Worm (Caenorhabditis elegans): Measurements from ENCODE around the gene ceh-58.

The ceh-58 gene

ce11 chrII:10379546-10379945, 10.1 kb upstream of the ceh-58 start:
- TF ChIP-seq flt-1 (GFP tag; IDR thresholded peaks at IDR 0.05) (no peak), hmbx-1 (tag; optimal IDR thresholded peaks at IDR 0.05) (no peak), scrt-1 (GFP tag; IDR thresholded peaks at IDR 0.05) (no peak), pes-1 (GFP tag; IDR thresholded peaks at IDR 0.05) (no peak), B0310.2 (tag; optimal IDR thresholded peaks at IDR 0.05) (no peak), hmg-4 (GFP tag; optimal IDR thresholded peaks at IDR 0.05) (no peak), ceh-13 (GFP tag; optimal IDR thresholded peaks at IDR 0.05) (no peak), hnd-1 (tag; optimal IDR thresholded peaks at IDR 0.05) (no peak), F13C5.2 (tag; optimal IDR thresholded peaks at IDR 0.05) (no peak), sea-1 (GFP tag; conservative IDR thresholded peaks at IDR 0.05) (no peak), aly-1 (tag; optimal IDR thresholded peaks at IDR 0.05) (no peak), tbx-37 (GFP tag; conservative IDR thresholded peaks at IDR 0.05) (no peak), ets-7 (tag; optimal IDR thresholded peaks at IDR 0.05) (no peak), tra-4 (tag; optimal IDR thresholded peaks at IDR 0.05) (no peak), ceh-36 (tag; optimal IDR thresholded peaks at IDR 0.05) (no peak), tbx-11 (GFP tag; IDR thresholded peaks at IDR 0.05) (no peak)

- TF ChIP-seq hmbx-1 (tag; optimal IDR thresholded peaks at IDR 0.05), result no peak
- TF ChIP-seq ceh-36 (tag; optimal IDR thresholded peaks at IDR 0.05), result no peak
- no peak for TF ChIP-seq F13C5.2 (tag; optimal IDR thresholded peaks at IDR 0.05)
- no peak for TF ChIP-seq pes-1 (GFP tag; IDR thresholded peaks at IDR 0.05)
- TF ChIP-seq hmg-4 (GFP tag; optimal IDR thresholded peaks at IDR 0.05), result no peak
- TF ChIP-seq tra-4 (tag; optimal IDR thresholded peaks at IDR 0.05), result no peak
- no peak for TF ChIP-seq tbx-11 (GFP tag; IDR thresholded peaks at IDR 0.05)
- TF ChIP-seq scrt-1 (GFP tag; IDR thresholded peaks at IDR 0.05), result no peak
- no peak for TF ChIP-seq ama-1 (optimal IDR thresholded peaks at IDR 0.05)
- TF ChIP-seq aly-1 (tag; optimal IDR thresholded peaks at IDR 0.05), result no peak
- no peak for TF ChIP-seq ets-7 (tag; optimal IDR thresholded peaks at IDR 0.05)
- TF ChIP-seq flt-1 (GFP tag; IDR thresholded peaks at IDR 0.05), result no peak
- no peak for TF ChIP-seq tbx-37 (GFP tag; conservative IDR thresholded peaks at IDR 0.05)
- no peak for TF ChIP-seq sea-1 (GFP tag; conservative IDR thresholded peaks at IDR 0.05)
- no peak for TF ChIP-seq ceh-13 (GFP tag; optimal IDR thresholded peaks at IDR 0.05)
Observed at ce11 chrII:10377901-10378300, 8.5 kb upstream of the ceh-58 start.

- TF ChIP-seq F13C5.2 (tag; optimal IDR thresholded peaks at IDR 0.05), result no peak
- TF ChIP-seq scrt-1 (GFP tag; IDR thresholded peaks at IDR 0.05), result no peak
- TF ChIP-seq ceh-36 (tag; optimal IDR thresholded peaks at IDR 0.05), result peak; percentile 50
- TF ChIP-seq tra-4 (tag; optimal IDR thresholded peaks at IDR 0.05), result no peak
- TF ChIP-seq hmbx-1 (tag; optimal IDR thresholded peaks at IDR 0.05), result no peak
- peak; percentile 7 for TF ChIP-seq hmg-4 (GFP tag; optimal IDR thresholded peaks at IDR 0.05)
Observed at ce11 chrII:10374776-10375175, 5.4 kb upstream of the ceh-58 start.

- TF ChIP-seq ceh-13 (GFP tag; optimal IDR thresholded peaks at IDR 0.05) (no peak), hmbx-1 (tag; optimal IDR thresholded peaks at IDR 0.05) (no peak), scrt-1 (GFP tag; IDR thresholded peaks at IDR 0.05) (no peak), B0310.2 (tag; optimal IDR thresholded peaks at IDR 0.05) (no peak), tbx-11 (GFP tag; IDR thresholded peaks at IDR 0.05) (no peak), hmg-4 (GFP tag; optimal IDR thresholded peaks at IDR 0.05) (no peak)
Observed at ce11 chrII:10373536-10374169, 4.3 kb upstream of the ceh-58 start.

- TF ChIP-seq B0310.2 (tag; optimal IDR thresholded peaks at IDR 0.05) (no peak), pes-1 (GFP tag; IDR thresholded peaks at IDR 0.05) (no peak), ceh-13 (GFP tag; optimal IDR thresholded peaks at IDR 0.05) (no peak), scrt-1 (GFP tag; IDR thresholded peaks at IDR 0.05) (no peak), F13C5.2 (tag; optimal IDR thresholded peaks at IDR 0.05) (no peak), tra-4 (tag; optimal IDR thresholded peaks at IDR 0.05) (no peak), aly-1 (tag; optimal IDR thresholded peaks at IDR 0.05) (no peak), flt-1 (GFP tag; IDR thresholded peaks at IDR 0.05) (no peak), ama-1 (optimal IDR thresholded peaks at IDR 0.05) (no peak), hnd-1 (tag; optimal IDR thresholded peaks at IDR 0.05) (no peak), hmg-4 (GFP tag; optimal IDR thresholded peaks at IDR 0.05) (no peak), tbx-11 (GFP tag; IDR thresholded peaks at IDR 0.05) (no peak)
Observed at ce11 chrII:10373016-10373415, 3.6 kb upstream of the ceh-58 start.

ce11 chrII:10370826-10371225, 1.4 kb upstream of the ceh-58 start:
- TF ChIP-seq ama-1 (optimal IDR thresholded peaks at IDR 0.05), result no peak
- TF ChIP-seq hmg-4 (GFP tag; optimal IDR thresholded peaks at IDR 0.05), result peak; percentile 72
- TF ChIP-seq F13C5.2 (tag; optimal IDR thresholded peaks at IDR 0.05), result peak; percentile 33
- no peak for TF ChIP-seq scrt-1 (GFP tag; IDR thresholded peaks at IDR 0.05)
- TF ChIP-seq B0310.2 (tag; optimal IDR thresholded peaks at IDR 0.05), result no peak
- no peak for TF ChIP-seq aly-1 (tag; optimal IDR thresholded peaks at IDR 0.05)
- TF ChIP-seq flt-1 (GFP tag; IDR thresholded peaks at IDR 0.05), result no peak; the same call in 1 of the 2 replicates

ce11 chrII:10367202-10367601, 2.2 kb downstream of the ceh-58 start, which contains the start of gene ceh-57:
TSS of gene ceh-57 (minus strand) at chrII:10367296.
- TF ChIP-seq ama-1 (optimal IDR thresholded peaks at IDR 0.05), result peak; percentile 65
- no peak for TF ChIP-seq ceh-36 (tag; optimal IDR thresholded peaks at IDR 0.05)

- TF ChIP-seq tbx-37 (GFP tag; conservative IDR thresholded peaks at IDR 0.05) (no peak), ets-7 (tag; optimal IDR thresholded peaks at IDR 0.05) (no peak), hmbx-1 (tag; optimal IDR thresholded peaks at IDR 0.05) (no peak), B0310.2 (tag; optimal IDR thresholded peaks at IDR 0.05) (no peak), ceh-36 (tag; optimal IDR thresholded peaks at IDR 0.05) (no peak)
Observed at ce11 chrII:10360487-10360886, 8.9 kb downstream of the ceh-58 start, which contains the start of gene C07E3.4. TSS of gene C07E3.4 (plus strand) at chrII:10360787.

Data from whole organism, early embryonic.